Fruit fly (Drosophila melanogaster): Measurements from ENCODE around the gene Pus10.

The Pus10 gene

dm6 chr2L:158649-159257 lies 3.6 kb upstream of the Pus10 start, which contains the start of the genes CG33635 and spen (continued):
- TF ChIP-seq CG4282 (GFP tag; optimal IDR thresholded peaks at IDR 0.05), result no peak
- TF ChIP-seq CG6654 (GFP tag; optimal IDR thresholded peaks at IDR 0.05), result no peak
- peak; percentile 62 for TF ChIP-seq pita (GFP tag; optimal IDR thresholded peaks at IDR 0.05)
- TF ChIP-seq slbo (GFP tag; IDR thresholded peaks at IDR 0.05), result no peak
- TF ChIP-seq CG6813 (GFP tag; optimal IDR thresholded peaks at IDR 0.05), result no peak
- no peak for TF ChIP-seq ranshi (GFP tag; IDR thresholded peaks at IDR 0.05)
- TF ChIP-seq inv (GFP tag; IDR thresholded peaks at IDR 0.05; ENCODE audit: partially characterized antibody), result no peak
- no peak for TF ChIP-seq bowl (GFP tag; IDR thresholded peaks at IDR 0.05)
- TF ChIP-seq lmd (GFP tag; IDR thresholded peaks at IDR 0.05), result no peak
- TF ChIP-seq CG33557 (GFP tag; optimal IDR thresholded peaks at IDR 0.05), result no peak
- TF ChIP-seq Adf1 (GFP tag; IDR thresholded peaks at IDR 0.05), result no peak
- TF ChIP-seq CG43689 (GFP tag; IDR thresholded peaks at IDR 0.05), result no peak
- peak; percentile 39 for TF ChIP-seq CG3163 (GFP tag; optimal IDR thresholded peaks at IDR 0.05)
- TF ChIP-seq CG2199 (GFP tag; IDR thresholded peaks at IDR 0.05), result no peak
- TF ChIP-seq gsb (GFP tag; IDR thresholded peaks at IDR 0.05), result no peak
- no peak for TF ChIP-seq tio (GFP tag; optimal IDR thresholded peaks at IDR 0.05)
- no peak for TF ChIP-seq Sox100B (GFP tag; optimal IDR thresholded peaks at IDR 0.05)

dm6 chr2L:155994-156393 lies 889 bp upstream of the Pus10 start, which contains the start of gene CG3436:
TSS of gene CG3436 (plus strand) at chr2L:156029.
- TF ChIP-seq PHDP (tag; optimal IDR thresholded peaks at IDR 0.05) (peak; percentile 27), CG15601 (tag; optimal IDR thresholded peaks at IDR 0.05) (peak; percentile 8), sug (tag; optimal IDR thresholded peaks at IDR 0.05) (peak; percentile 37), Ets65A (GFP tag) (peak; percentile 91), CG2120 (GFP tag; optimal IDR thresholded peaks at IDR 0.05) (peak; percentile 12), nmo (GFP tag; optimal IDR thresholded peaks at IDR 0.05) (peak; percentile 56), CG6791 (GFP tag; IDR thresholded peaks at IDR 0.05; ENCODE audit: partially characterized antibody) (no peak), sr (GFP tag; IDR thresholded peaks at IDR 0.05) (no peak), CG3065 (GFP tag; optimal IDR thresholded peaks at IDR 0.05) (no peak), pnt (GFP tag; optimal IDR thresholded peaks at IDR 0.05) (no peak), CG9932 (GFP tag; IDR thresholded peaks at IDR 0.05) (no peak), CG1602 (GFP tag; optimal IDR thresholded peaks at IDR 0.05) (no peak), CG13624 (GFP tag; optimal IDR thresholded peaks at IDR 0.05) (peak; percentile 14), gfzf (GFP tag; optimal IDR thresholded peaks at IDR 0.05) (peak; percentile 95), CG15514 (GFP tag; optimal IDR thresholded peaks at IDR 0.05) (peak; percentile 73), Gsc (GFP tag; IDR thresholded peaks at IDR 0.05) (no peak), Lhr (GFP tag; optimal IDR thresholded peaks at IDR 0.05) (peak; percentile 52), Ets97D (GFP tag; optimal IDR thresholded peaks at IDR 0.05) (peak; percentile 87), CG6689 (GFP tag; IDR thresholded peaks at IDR 0.05) (no peak), Doc2 (GFP tag; IDR thresholded peaks at IDR 0.05) (no peak), CG2116 (GFP tag; optimal IDR thresholded peaks at IDR 0.05) (peak; percentile 22), Ssrp (tag; optimal IDR thresholded peaks at IDR 0.05) (peak; percentile 6), CG17385 (GFP tag; optimal IDR thresholded peaks at IDR 0.05) (peak; percentile 95), CG10959 (GFP tag; IDR thresholded peaks at IDR 0.05) (no peak), BEAF-32 (GFP tag; optimal IDR thresholded peaks at IDR 0.05) (peak; percentile 71), HmgD (GFP tag; optimal IDR thresholded peaks at IDR 0.05) (peak; percentile 67), CG32767 (GFP tag; IDR thresholded peaks at IDR 0.05) (no peak), CG31224 (GFP tag; IDR thresholded peaks at IDR 0.05) (no peak), CG4424 (GFP tag; optimal IDR thresholded peaks at IDR 0.05) (no peak), CG7987 (GFP tag; optimal IDR thresholded peaks at IDR 0.05) (peak; percentile 24), Dad (GFP tag; optimal IDR thresholded peaks at IDR 0.05) (no peak), NC2β (GFP tag; optimal IDR thresholded peaks at IDR 0.05) (peak; percentile 12), CG4617 (GFP tag; optimal IDR thresholded peaks at IDR 0.05; ENCODE audit: borderline replicate concordance) (peak; percentile 96), CG11723 (GFP tag; optimal IDR thresholded peaks at IDR 0.05) (no peak)

All from whole organism, embryonic.